Fruit fly (Drosophila melanogaster) whole organism, embryonic: ENCODE results near the gene CG12589.

ENCODE experiments used
- Ada2b ChIP-seq: fragments of 200-800 bp; sonication (Bioruptor generic); IDR thresholded peaks from 2 replicates; pipeline ENCODE4 v1.3.6; 2022; ENCODE audit warnings: missing biosample characterization, missing genetic modification characterization
- Antp ChIP-seq: fragments of 200-800 bp; sonication (Bioruptor generic); optimal IDR thresholded peaks from 3 replicates; lab custom pipeline; 2016; ENCODE audit warnings: missing biosample characterization, missing genetic modification characterization
- Atf-2 ChIP-seq: fragments of 200-800 bp; sonication (Bioruptor generic); optimal IDR thresholded peaks from 2 replicates; lab custom pipeline; 2016; ENCODE audit warnings: missing biosample characterization, missing genetic modification characterization
- Awh ChIP-seq: fragments of 200-800 bp; sonication (Bioruptor generic); IDR thresholded peaks from 2 replicates; pipeline ENCODE4, ENCODE4 v1.3.6; 2022; ENCODE audit warnings: missing biosample characterization, missing genetic modification characterization
- CG10267 ChIP-seq: fragments of 200-800 bp; sonication (Bioruptor generic); optimal IDR thresholded peaks from 2 replicates; lab custom pipeline; 2018; ENCODE audit warnings: missing biosample characterization, mild to moderate bottlenecking, missing genetic modification characterization, moderate library complexity
- CG10366 ChIP-seq: fragments of 200-800 bp; sonication (Bioruptor generic); IDR thresholded peaks from 2 replicates; pipeline ENCODE4 v1.3.6; 2022; ENCODE audit warnings: missing biosample characterization, missing genetic modification characterization
- CG11085 ChIP-seq: fragments of 200-800 bp; sonication (Bioruptor generic); IDR thresholded peaks from 2 replicates; pipeline ENCODE4 v1.3.6; 2022; ENCODE audit warnings: missing biosample characterization, missing genetic modification characterization
- CG11504 ChIP-seq: fragments of 200-800 bp; sonication (Bioruptor generic); optimal IDR thresholded peaks from 3 replicates; lab custom pipeline; 2019; ENCODE audit warnings: missing biosample characterization, mild to moderate bottlenecking, missing genetic modification characterization, moderate library complexity
- CG13775 ChIP-seq: fragments of 200-800 bp; sonication (Bioruptor generic); optimal IDR thresholded peaks from 3 replicates; lab custom pipeline; 2017; ENCODE audit warnings: missing biosample characterization, mild to moderate bottlenecking, missing genetic modification characterization
- CG15479 ChIP-seq: fragments of 200-800 bp; sonication (Bioruptor generic); optimal IDR thresholded peaks from 3 replicates; lab custom pipeline; 2019; ENCODE audit warnings: missing biosample characterization, mild to moderate bottlenecking, missing genetic modification characterization, moderate library complexity
- CG1602 ChIP-seq: fragments of 200-800 bp; sonication (Bioruptor generic); optimal IDR thresholded peaks from 3 replicates; lab custom pipeline; 2016; ENCODE audit warnings: missing biosample characterization, missing genetic modification characterization
- CG17612 ChIP-seq: fragments of 200-800 bp; sonication (Bioruptor generic); IDR thresholded peaks from 2 replicates; pipeline ENCODE4 v1.3.6; 2022; ENCODE audit warnings: missing biosample characterization, missing genetic modification characterization
- CG18262 ChIP-seq: fragments of 200-800 bp; optimal IDR thresholded peaks from 3 replicates; lab custom pipeline; 2019; ENCODE audit warnings: missing biosample characterization, mild to moderate bottlenecking, missing genetic modification characterization, moderate library complexity
- CG2116 ChIP-seq: fragments of 200-800 bp; sonication (Bioruptor generic); optimal IDR thresholded peaks from 3 replicates; lab custom pipeline; 2018; ENCODE audit warnings: missing biosample characterization, mild to moderate bottlenecking, missing genetic modification characterization
- CG30431 ChIP-seq: fragments of 200-800 bp; sonication (Bioruptor generic); optimal IDR thresholded peaks from 2 replicates; lab custom pipeline; 2017; ENCODE audit warnings: missing biosample characterization, missing genetic modification characterization
- CG3163 ChIP-seq: fragments of 200-800 bp; sonication (Bioruptor generic); optimal IDR thresholded peaks from 3 replicates; lab custom pipeline; 2016; ENCODE audit warnings: missing biosample characterization, missing genetic modification characterization
- CG32772 ChIP-seq: fragments of 200-800 bp; sonication (Bioruptor generic); IDR thresholded peaks from 2 replicates; pipeline ENCODE4 v1.3.6; 2022; ENCODE audit warnings: missing biosample characterization, missing genetic modification characterization
- CG33557 ChIP-seq: fragments of 200-800 bp; sonication (Bioruptor generic); optimal IDR thresholded peaks from 2 replicates; lab custom pipeline; 2019; ENCODE audit warnings: missing biosample characterization, mild to moderate bottlenecking, missing genetic modification characterization, moderate library complexity
- CG34422 ChIP-seq: fragments of 200-800 bp; sonication (Bioruptor generic); IDR thresholded peaks from 3 replicates; pipeline ENCODE4 v1.3.6; 2022; ENCODE audit warnings: missing biosample characterization, missing genetic modification characterization
- CG4328 ChIP-seq: fragments of 200-800 bp; sonication (Bioruptor generic); optimal IDR thresholded peaks from 3 replicates; lab custom pipeline; 2017; ENCODE audit warnings: missing biosample characterization, missing genetic modification reagents, missing genetic modification characterization
- CG7745 ChIP-seq: fragments of 200-800 bp; sonication (Bioruptor generic); optimal IDR thresholded peaks from 2 replicates; lab custom pipeline; 2018; ENCODE audit warnings: missing biosample characterization, mild to moderate bottlenecking, missing genetic modification characterization, moderate library complexity
- CG7786 ChIP-seq: fragments of 200-800 bp; sonication (Bioruptor generic); optimal IDR thresholded peaks from 2 replicates; lab custom pipeline; 2016; ENCODE audit warnings: missing biosample characterization, missing genetic modification characterization
- Camta ChIP-seq: fragments of 200-800 bp; sonication (Bioruptor generic); optimal IDR thresholded peaks from 2 replicates; lab custom pipeline; 2016; ENCODE audit warnings: missing biosample characterization, missing genetic modification characterization
- D19A ChIP-seq: fragments of 200-800 bp; optimal IDR thresholded peaks from 3 replicates; lab custom pipeline; 2019; ENCODE audit warnings: missing biosample characterization, mild to moderate bottlenecking, missing genetic modification characterization, moderate library complexity
- Drgx ChIP-seq: fragments of 200-800 bp; sonication (Bioruptor generic); IDR thresholded peaks from 2 replicates; pipeline ENCODE4 v1.3.6; 2022; ENCODE audit warnings: missing biosample characterization, missing genetic modification characterization
- Ets65A ChIP-seq: fragments of 200-800 bp; sonication (Bioruptor generic); peaks from one replicate; lab custom pipeline; 2016; ENCODE audit warnings: missing biosample characterization, missing genetic modification characterization
- Fer1 ChIP-seq: fragments of 200-800 bp; sonication (Bioruptor generic); optimal IDR thresholded peaks from 2 replicates; lab custom pipeline; 2017; ENCODE audit warnings: missing biosample characterization, mild to moderate bottlenecking, missing genetic modification characterization
- Fer3 ChIP-seq: fragments of 200-800 bp; sonication (Bioruptor generic); optimal IDR thresholded peaks from 2 replicates; lab custom pipeline; 2018; ENCODE audit warnings: missing biosample characterization, mild to moderate bottlenecking, missing genetic modification characterization, moderate library complexity
- HLH54F ChIP-seq: fragments of 200-800 bp; sonication (Bioruptor generic); optimal IDR thresholded peaks from 3 replicates; lab custom pipeline; 2016; ENCODE audit warnings: missing biosample characterization, missing genetic modification characterization
- HmgZ ChIP-seq: fragments of 200-800 bp; sonication (Bioruptor generic); optimal IDR thresholded peaks from 2 replicates; lab custom pipeline; 2018; ENCODE audit warnings: missing biosample characterization, mild to moderate bottlenecking, missing genetic modification characterization
- Hsf ChIP-seq: fragments of 200-800 bp; sonication (Bioruptor generic); optimal IDR thresholded peaks from 3 replicates; lab custom pipeline; 2016; ENCODE audit warnings: missing biosample characterization, missing genetic modification characterization
- Lpt ChIP-seq: fragments of >200 bp; optimal IDR thresholded peaks from 2 replicates; lab custom pipeline; 2018; ENCODE audit warnings: missing biosample characterization, missing genetic modification characterization
- NC2β ChIP-seq: fragments of 200-800 bp; sonication (Bioruptor generic); optimal IDR thresholded peaks from 2 replicates; lab custom pipeline; 2016; ENCODE audit warnings: missing biosample characterization, missing genetic modification characterization
- Ssrp ChIP-seq: fragments of 200-800 bp; sonication (Bioruptor generic); optimal IDR thresholded peaks from 2 replicates; lab custom pipeline; 2018; ENCODE audit warnings: missing biosample characterization, mild to moderate bottlenecking, missing genetic modification characterization, moderate library complexity
- Taf1 ChIP-seq: fragments of 200-800 bp; sonication (Bioruptor generic); IDR thresholded peaks from 2 replicates; pipeline ENCODE4 v1.3.6; 2022; ENCODE audit warnings: missing biosample characterization, missing genetic modification characterization
- abd-A ChIP-seq: fragments of 200-800 bp; sonication (Bioruptor generic); optimal IDR thresholded peaks from 3 replicates; lab custom pipeline; 2019; ENCODE audit warnings: missing biosample characterization, mild to moderate bottlenecking, missing genetic modification characterization, moderate library complexity
- cad ChIP-seq: fragments of >200 bp; optimal IDR thresholded peaks from 2 replicates; lab custom pipeline; 2017; ENCODE audit warnings: missing biosample characterization, missing genetic modification characterization
- chn ChIP-seq: fragments of 200-800 bp; sonication (Bioruptor generic); optimal IDR thresholded peaks from 2 replicates; lab custom pipeline; 2016; ENCODE audit warnings: missing biosample characterization, missing genetic modification characterization
- ci ChIP-seq: fragments of 200-800 bp; sonication (Bioruptor generic); IDR thresholded peaks from 3 replicates; pipeline ENCODE4 v1.3.6; 2022; ENCODE audit warnings: missing biosample characterization, missing genetic modification characterization
- disco-r ChIP-seq: fragments of 200-800 bp; sonication (Bioruptor generic); optimal IDR thresholded peaks from 2 replicates; lab custom pipeline; 2016; ENCODE audit warnings: missing biosample characterization, missing genetic modification characterization
- dmrt11E ChIP-seq: fragments of 200-800 bp; sonication (Bioruptor generic); optimal IDR thresholded peaks from 3 replicates; lab custom pipeline; 2018; ENCODE audit warnings: missing biosample characterization, mild to moderate bottlenecking, missing genetic modification characterization, moderate library complexity
- ems ChIP-seq: fragments of 200-800 bp; sonication (Bioruptor generic); optimal IDR thresholded peaks from 3 replicates; lab custom pipeline; 2016; ENCODE audit warnings: missing biosample characterization, missing genetic modification characterization
- en ChIP-seq: fragments of 200-800 bp; sonication (Bioruptor generic); optimal IDR thresholded peaks from 2 replicates; lab custom pipeline; 2016; ENCODE audit warnings: missing biosample characterization, missing genetic modification characterization
- fd102C ChIP-seq: fragments of 200-800 bp; sonication (Bioruptor generic); optimal IDR thresholded peaks from 2 replicates; lab custom pipeline; 2018; ENCODE audit warnings: missing biosample characterization, mild to moderate bottlenecking, missing genetic modification characterization, moderate library complexity
- grau ChIP-seq: fragments of 200-800 bp; optimal IDR thresholded peaks from 3 replicates; lab custom pipeline; 2019; ENCODE audit warnings: missing biosample characterization, mild to moderate bottlenecking, missing genetic modification characterization, moderate library complexity
- nau ChIP-seq: fragments of 200-800 bp; sonication (Bioruptor generic); optimal IDR thresholded peaks from 3 replicates; lab custom pipeline; 2017; ENCODE audit warnings: missing biosample characterization, mild to moderate bottlenecking, missing genetic modification characterization, missing genetic modification reagents
- psq ChIP-seq: fragments of 200-800 bp; sonication (Bioruptor generic); optimal IDR thresholded peaks from 2 replicates; lab custom pipeline; 2017; ENCODE audit warnings: missing biosample characterization, missing genetic modification characterization
- repo ChIP-seq: fragments of 200-800 bp; sonication (Bioruptor generic); optimal IDR thresholded peaks from 2 replicates; lab custom pipeline; 2016; ENCODE audit warnings: missing biosample characterization, missing genetic modification characterization
- shn ChIP-seq: fragments of 200-800 bp; sonication (Bioruptor generic); optimal IDR thresholded peaks from 3 replicates; lab custom pipeline; 2016; ENCODE audit warnings: missing biosample characterization, missing genetic modification characterization
- ssp ChIP-seq: fragments of 200-800 bp; sonication (Bioruptor generic); IDR thresholded peaks from 2 replicates; pipeline ENCODE4 v1.3.6; 2022; ENCODE audit warnings: missing biosample characterization, missing genetic modification characterization
- tup ChIP-seq: fragments of 200-800 bp; sonication (Bioruptor generic); optimal IDR thresholded peaks from 2 replicates; lab custom pipeline; 2016; ENCODE audit warnings: missing biosample characterization, mild to moderate bottlenecking, missing genetic modification characterization, moderate library complexity
- vvl ChIP-seq: fragments of 200-800 bp; sonication (Bioruptor generic); IDR thresholded peaks from 2 replicates; pipeline ENCODE4 v1.3.6; 2022; ENCODE audit warnings: missing biosample characterization, missing genetic modification characterization
- z ChIP-seq: fragments of 200-800 bp; sonication (Bioruptor generic); IDR thresholded peaks from 3 replicates; pipeline ENCODE4 v1.3.6; 2022; ENCODE audit warnings: missing biosample characterization, missing genetic modification characterization

CG12589 gene

DNA sequence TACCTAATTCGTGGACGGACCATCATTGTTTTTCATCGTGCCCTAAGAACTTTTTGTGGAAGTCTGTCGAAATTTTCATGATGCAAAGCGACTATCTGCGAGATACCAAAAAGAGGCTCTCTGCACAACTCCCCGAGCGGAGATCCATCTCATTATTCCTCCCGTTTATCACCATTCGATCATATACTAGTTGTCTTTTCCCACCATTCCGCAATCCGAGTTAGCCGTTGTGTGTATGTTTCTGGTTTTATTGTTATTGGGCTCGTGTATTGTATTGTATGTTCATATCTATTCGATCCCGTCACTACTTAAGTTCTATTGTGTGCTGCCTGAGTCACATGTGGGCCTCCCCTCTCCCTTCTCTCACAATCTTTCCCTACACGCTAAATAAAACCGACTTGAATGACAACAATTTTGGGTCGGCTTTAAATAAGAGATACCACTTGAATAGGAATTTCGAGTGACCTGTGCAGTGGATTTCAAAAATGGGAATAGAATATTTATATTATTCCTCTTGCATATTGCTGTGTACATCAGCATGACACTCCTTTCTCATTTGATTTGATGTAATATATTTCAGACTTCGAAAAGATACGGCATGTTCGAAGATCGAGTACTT lies 40.8 kb downstream of the CG12589 start (continued):
- TF ChIP-seq CG30431 (GFP tag; lab: Kevin White, UChicago) (no peak), disco-r (no peak), Drgx (GFP tag; lab: Robert Waterston, UW) (no peak), CG32772 (GFP tag; lab: Robert Waterston, UW) (no peak), en (no peak), HLH54F (no peak), grau (tag; lab: Kevin White, UChicago) (no peak), CG1602 (GFP tag; lab: Kevin White, UChicago) (no peak), D19A (no peak), CG10267 (tag; lab: Kevin White, UChicago) (no peak), CG7786 (GFP tag; lab: Kevin White, UChicago) (no peak), Atf-2 (no peak), CG11085 (no peak), CG15479 (GFP tag; lab: Kevin White, UChicago) (peak; percentile 51), chn (GFP tag; lab: Kevin White, UChicago) (peak; percentile 1), shn (GFP tag; lab: Kevin White, UChicago) (no peak), fd102C (GFP tag; lab: Kevin White, UChicago) (no peak), HmgZ (no peak), Ets65A (peak; percentile 33), Fer1 (GFP tag; lab: Kevin White, UChicago) (no peak), tup (no peak), abd-A (tag; lab: Kevin White, UChicago) (no peak), CG13775 (GFP tag; lab: Kevin White, UChicago) (no peak), CG10366 (GFP tag; lab: Robert Waterston, UW) (no peak), CG7745 (tag; lab: Kevin White, UChicago) (no peak), Awh (GFP tag; lab: Robert Waterston, UW) (peak; percentile 11; the same call in 1 of the 2 replicates), CG3163 (no peak), CG2116 (GFP tag; lab: Kevin White, UChicago) (no peak), CG17612 (GFP tag; lab: Robert Waterston, UW) (no peak), CG33557 (no peak), ci (GFP tag; lab: Robert Waterston, UW) (no peak), z (GFP tag; lab: Robert Waterston, UW) (no peak), cad (GFP tag; lab: Kevin White, UChicago) (no peak), Camta (GFP tag; lab: Kevin White, UChicago) (no peak), Ssrp (tag; lab: Kevin White, UChicago) (no peak), NC2β (GFP tag; lab: Kevin White, UChicago) (no peak), nau (GFP tag; lab: Kevin White, UChicago) (no peak), Hsf (GFP tag; lab: Kevin White, UChicago) (no peak), Fer3 (tag; lab: Kevin White, UChicago) (no peak), Lpt (GFP tag; lab: Kevin White, UChicago) (no peak), CG4328 (GFP tag; lab: Kevin White, UChicago) (no peak), Antp (GFP tag; lab: Kevin White, UChicago) (no peak), ems (GFP tag; lab: Kevin White, UChicago) (no peak), Ada2b (GFP tag; lab: Robert Waterston, UW) (no peak), Taf1 (GFP tag; lab: Robert Waterston, UW) (no peak), CG11504 (no peak), psq (GFP tag; lab: Kevin White, UChicago) (no peak), ssp (GFP tag; lab: Robert Waterston, UW) (no peak), CG18262 (tag; lab: Kevin White, UChicago) (peak; percentile 14), dmrt11E (tag; lab: Kevin White, UChicago) (peak; percentile 3), CG34422 (no peak), repo (GFP tag; lab: Kevin White, UChicago) (no peak), vvl (GFP tag; lab: Robert Waterston, UW) (no peak)
